Worm (Caenorhabditis elegans) whole organism, L3 larva: ENCODE data around the gene gid-7.

ENCODE experiments used
- egl-27 ChIP-seq: sonication (generic microtip); optimal IDR thresholded peaks from 4 replicates; lab custom pipeline; 2017; ENCODE audit warnings: missing biosample characterization, missing genetic modification reagents, missing genetic modification characterization
- mdl-1 ChIP-seq: fragments of 150-350 bp; optimal IDR thresholded peaks from 2 replicates; lab custom pipeline; 2014; ENCODE audit warnings: missing biosample characterization, missing genetic modification characterization
- nfya-1 ChIP-seq: sonication (generic microtip); optimal IDR thresholded peaks from 2 replicates; lab custom pipeline; 2017; ENCODE audit warnings: missing genetic modification characterization, mild to moderate bottlenecking, missing compliant biosample characterization, antibody characterized with exemption, moderate library complexity; ENCODE audit not compliant: insufficient read depth
- nhr-11 ChIP-seq: fragments of 150-350 bp; optimal IDR thresholded peaks from 2 replicates; lab custom pipeline; 2014; ENCODE audit warnings: missing biosample characterization, missing genetic modification characterization
- nhr-12 ChIP-seq: fragments of 150-350 bp; optimal IDR thresholded peaks from 2 replicates; lab custom pipeline; 2014; ENCODE audit warnings: missing biosample characterization, missing genetic modification characterization
- nhr-43 ChIP-seq: sonication (generic microtip); optimal IDR thresholded peaks from 2 replicates; lab custom pipeline; 2016; ENCODE audit warnings: mild to moderate bottlenecking, missing genetic modification characterization, missing compliant biosample characterization; ENCODE audit not compliant: poor library complexity, severe bottlenecking
- nhr-67 ChIP-seq: fragments of 150-350 bp; optimal IDR thresholded peaks from 2 replicates; lab custom pipeline; 2014; ENCODE audit warnings: missing biosample characterization, missing genetic modification characterization
- nhr-76 ChIP-seq: fragments of 150-350 bp; sonication (generic microtip); optimal IDR thresholded peaks from 5 replicates; lab custom pipeline; 2014; ENCODE audit warnings: missing biosample characterization, missing genetic modification characterization
- sea-2 ChIP-seq: fragments of 150-350 bp; sonication (generic microtip); optimal IDR thresholded peaks from 4 replicates; lab custom pipeline; 2014; ENCODE audit warnings: missing biosample characterization, missing genetic modification reagents, missing genetic modification characterization
- tbx-2 ChIP-seq: sonication (generic microtip); optimal IDR thresholded peaks from 2 replicates; lab custom pipeline; 2016; ENCODE audit warnings: mild to moderate bottlenecking, missing genetic modification characterization, missing compliant biosample characterization

DNA sequence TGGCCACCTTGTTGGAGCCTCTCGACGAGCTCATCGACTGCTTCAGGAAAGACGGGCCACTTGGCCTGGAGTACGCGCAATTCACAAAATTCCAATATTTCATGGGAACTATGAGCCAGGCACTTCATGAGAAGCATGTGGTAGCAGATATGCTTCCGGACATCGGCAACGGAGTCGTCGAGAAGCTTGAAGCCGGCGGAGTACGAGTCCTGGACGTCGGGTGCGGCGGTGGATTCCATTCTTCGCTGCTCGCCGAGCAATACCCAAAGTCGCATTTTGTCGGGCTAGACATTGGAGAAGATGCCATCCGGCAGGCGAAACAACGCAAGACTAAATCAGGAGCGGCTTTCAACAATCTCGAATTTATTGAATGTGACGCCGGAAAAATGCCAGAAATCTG is 16.7 kb upstream of the gid-7 start:
- no peak for TF ChIP-seq mdl-1 (tag; lab: Kevin White, UChicago)
- TF ChIP-seq tbx-2 (tag; lab: Kevin White, UChicago), result no peak
- no peak for TF ChIP-seq nhr-67 (tag; lab: Kevin White, UChicago)
- TF ChIP-seq nhr-11 (tag; lab: Kevin White, UChicago), result no peak
- TF ChIP-seq nhr-12 (tag; lab: Kevin White, UChicago), result no peak
- TF ChIP-seq egl-27, result no peak
- no peak for TF ChIP-seq nfya-1
- TF ChIP-seq nhr-76 (tag; lab: Kevin White, UChicago), result no peak
- no peak for TF ChIP-seq nhr-43 (tag; lab: Kevin White, UChicago)
- no peak for TF ChIP-seq sea-2 (GFP tag; lab: Kevin White, UChicago)
